Fruit fly (Drosophila melanogaster): ENCODE data around the gene gammaTub23C.

DNA sequence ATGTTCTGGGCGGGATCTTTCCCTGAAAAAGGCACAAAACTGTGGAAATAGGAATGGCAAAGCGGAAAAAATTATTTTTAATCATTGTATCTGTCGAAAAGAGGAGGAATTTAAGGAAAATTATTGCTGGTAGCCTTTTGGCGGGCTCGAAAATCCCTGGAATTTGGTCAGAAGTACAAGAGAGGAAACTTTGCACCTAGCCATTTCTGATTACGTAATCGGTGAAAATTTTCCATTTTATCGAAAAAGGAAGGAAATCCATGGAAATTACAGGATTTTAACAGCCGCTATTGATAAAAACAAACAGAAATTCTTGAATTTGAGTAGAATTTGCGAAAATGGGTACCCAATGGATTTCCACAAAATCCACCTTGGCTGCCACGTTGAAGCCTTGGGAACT lies 14.1 kb downstream of the gammaTub23C start:
- TF ChIP-seq CG9797 (GFP tag; optimal IDR thresholded peaks at IDR 0.05) (no peak), CG13296 (GFP tag; optimal IDR thresholded peaks at IDR 0.05) (no peak), CrebB (tag; optimal IDR thresholded peaks at IDR 0.05) (no peak), lov (optimal IDR thresholded peaks at IDR 0.05) (no peak), lov (GFP tag; IDR thresholded peaks at IDR 0.05) (no peak), BEAF-32 (GFP tag; optimal IDR thresholded peaks at IDR 0.05) (no peak), dysf (GFP tag; IDR thresholded peaks at IDR 0.05) (no peak), CG18599 (GFP tag; optimal IDR thresholded peaks at IDR 0.05) (no peak), CG17912 (GFP tag; optimal IDR thresholded peaks at IDR 0.05) (no peak), CG11723 (GFP tag; optimal IDR thresholded peaks at IDR 0.05) (no peak), wek (GFP tag; optimal IDR thresholded peaks at IDR 0.05) (no peak), CG15011 (GFP tag; optimal IDR thresholded peaks at IDR 0.05) (no peak), CG8281 (tag; optimal IDR thresholded peaks at IDR 0.05) (no peak), vvl (GFP tag; IDR thresholded peaks at IDR 0.05) (no peak)
